Worm (Caenorhabditis elegans) whole organism, L4 larva: ENCODE data around the gene C14A6.6.

ENCODE experiments used
- cey-2 ChIP-seq: sonication (generic microtip); optimal IDR thresholded peaks from 3 replicates; lab custom pipeline; 2017; ENCODE audit warnings: missing genetic modification characterization, mild to moderate bottlenecking, missing compliant biosample characterization, antibody characterized with exemption, borderline replicate concordance; ENCODE audit not compliant: insufficient read depth
- egl-27 ChIP-seq: sonication (generic microtip); optimal IDR thresholded peaks from 3 replicates; lab custom pipeline; 2017; ENCODE audit warnings: missing biosample characterization, missing genetic modification reagents, missing genetic modification characterization
- lir-3 ChIP-seq: sonication (generic microtip); optimal IDR thresholded peaks from 2 replicates; lab custom pipeline; 2016; ENCODE audit warnings: mild to moderate bottlenecking, missing genetic modification characterization, missing compliant biosample characterization
- vab-7 ChIP-seq: fragments of 200-800 bp; sonication (Bioruptor generic); IDR thresholded peaks from 2 replicates; pipeline ENCODE4 v1.3.6; 2022; ENCODE audit warnings: missing genetic modification reagents, missing genetic modification characterization, missing compliant biosample characterization

DNA sequence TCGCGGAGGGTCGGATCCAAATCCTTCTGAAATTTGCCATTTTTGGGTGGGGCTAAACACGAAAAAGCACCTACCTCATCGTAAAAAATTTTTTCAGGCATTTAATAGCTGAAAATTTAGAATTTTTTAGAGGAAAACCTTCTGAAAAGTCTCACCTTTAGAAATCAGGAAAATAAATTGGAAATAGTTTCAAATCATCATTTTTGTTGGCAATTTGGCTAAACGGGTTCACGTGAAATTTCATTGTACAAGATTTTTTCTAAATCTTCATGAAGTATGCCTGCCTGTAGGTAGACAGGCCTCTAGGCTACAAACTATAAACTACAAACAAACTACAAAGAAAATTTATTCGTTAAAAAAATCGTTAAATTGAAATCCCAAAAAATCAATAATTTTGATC lies 1.2 kb upstream of the C14A6.6 start, which contains the start of gene C14A6.7:
- TF ChIP-seq lir-3 (tag; lab: Kevin White, UChicago) = no peak
- no peak for TF ChIP-seq egl-27 (tag; lab: Kevin White, UChicago)
- TF ChIP-seq vab-7 = no peak
- no peak for TF ChIP-seq cey-2
